Worm (Caenorhabditis elegans) whole organism, young adult: ENCODE data around the gene K05F1.13.

Experiments used
- F23B12.7 ChIP-seq: sonication (generic microtip); optimal IDR thresholded peaks from 2 replicates; lab custom pipeline; 2017; ENCODE audit warnings: missing genetic modification characterization, mild to moderate bottlenecking, missing compliant biosample characterization, antibody characterized with exemption, moderate library complexity; ENCODE audit not compliant: insufficient read depth
- F52B5.7 ChIP-seq: sonication (generic microtip); optimal IDR thresholded peaks from 2 replicates; lab custom pipeline; 2016; ENCODE audit warnings: mild to moderate bottlenecking, missing genetic modification characterization, missing compliant biosample characterization
- F55B11.4 ChIP-seq: sonication (generic microtip); optimal IDR thresholded peaks from 2 replicates; lab custom pipeline; 2016; ENCODE audit warnings: missing compliant biosample characterization, missing genetic modification characterization, borderline replicate concordance; ENCODE audit not compliant: insufficient read depth
- K11D2.4 ChIP-seq: fragments of 200-800 bp; sonication (Bioruptor generic); IDR thresholded peaks from 2 replicates; pipeline ENCODE4 v1.3.6; 2022; ENCODE audit warnings: missing genetic modification reagents, missing genetic modification characterization, missing compliant biosample characterization
- Y53G8AR.9 ChIP-seq: fragments of 200-800 bp; sonication (Bioruptor generic); conservative IDR thresholded peaks from 2 replicates; pipeline ENCODE4 v1.3.6; 2022; ENCODE audit warnings: missing genetic modification reagents, missing genetic modification characterization, missing compliant biosample characterization
- Y67H2A.10 ChIP-seq: fragments of 200-800 bp; sonication (Bioruptor generic); conservative IDR thresholded peaks from 2 replicates; pipeline ENCODE4 v1.3.6; 2022; ENCODE audit warnings: missing genetic modification reagents, missing genetic modification characterization, missing compliant biosample characterization
- aptf-2 ChIP-seq: fragments of 200-800 bp; sonication (Bioruptor generic); conservative IDR thresholded peaks from 2 replicates; pipeline ENCODE4 v1.3.6; 2022; ENCODE audit warnings: missing genetic modification reagents, missing genetic modification characterization, missing compliant biosample characterization
- athp-1 ChIP-seq: sonication (generic microtip); optimal IDR thresholded peaks from 2 replicates; lab custom pipeline; 2017; ENCODE audit warnings: mild to moderate bottlenecking, missing genetic modification characterization, missing compliant biosample characterization
- attf-6 ChIP-seq: fragments of 200-800 bp; sonication (Bioruptor generic); IDR thresholded peaks from 2 replicates; pipeline ENCODE4 v1.3.6; 2022; ENCODE audit warnings: missing genetic modification reagents, missing genetic modification characterization, missing compliant biosample characterization
- bed-1 ChIP-seq: fragments of 200-800 bp; sonication (Bioruptor generic); IDR thresholded peaks from 2 replicates; pipeline ENCODE4 v1.3.6; 2022; ENCODE audit warnings: missing genetic modification reagents, missing genetic modification characterization, missing compliant biosample characterization
- ceh-79 ChIP-seq: sonication (generic microtip); optimal IDR thresholded peaks from 2 replicates; lab custom pipeline; 2017; ENCODE audit warnings: mild to moderate bottlenecking, missing genetic modification characterization, missing compliant biosample characterization
- ceh-91 ChIP-seq: fragments of 200-800 bp; sonication (Bioruptor generic); IDR thresholded peaks from 2 replicates; pipeline ENCODE4 v1.3.6; 2022; ENCODE audit warnings: missing genetic modification reagents, missing genetic modification characterization, missing compliant biosample characterization
- dox-1 ChIP-seq: fragments of 200-800 bp; sonication (Bioruptor generic); IDR thresholded peaks from 2 replicates; pipeline ENCODE4 v1.3.6; 2022; ENCODE audit warnings: missing genetic modification reagents, missing genetic modification characterization, missing compliant biosample characterization
- efl-1 ChIP-seq: fragments of 150-350 bp; optimal IDR thresholded peaks from 2 replicates; lab custom pipeline; 2014; ENCODE audit warnings: missing biosample characterization, missing genetic modification reagents, missing genetic modification characterization
- egrh-3 ChIP-seq: fragments of 200-800 bp; sonication (Bioruptor generic); IDR thresholded peaks from 2 replicates; pipeline ENCODE4 v1.3.6; 2022; ENCODE audit warnings: missing genetic modification reagents, missing genetic modification characterization, missing compliant biosample characterization
- ets-4 ChIP-seq: fragments of 200-800 bp; sonication (Bioruptor generic); optimal IDR thresholded peaks from 2 replicates; lab custom pipeline; 2018; ENCODE audit warnings: mild to moderate bottlenecking, missing genetic modification characterization, missing compliant biosample characterization
- fkh-3 ChIP-seq: sonication (generic microtip); optimal IDR thresholded peaks from 2 replicates; lab custom pipeline; 2016; ENCODE audit warnings: mild to moderate bottlenecking, missing genetic modification characterization, missing compliant biosample characterization
- him-1 ChIP-seq: sonication (generic microtip); optimal IDR thresholded peaks from 2 replicates; lab custom pipeline; 2016; ENCODE audit warnings: missing genotype, missing genetic modification reagents, missing genetic modification characterization, missing compliant biosample characterization
- lag-1 ChIP-seq: fragments of 200-800 bp; sonication (Bioruptor generic); IDR thresholded peaks from 2 replicates; pipeline ENCODE4 v1.3.6; 2022; ENCODE audit warnings: missing genetic modification reagents, missing genetic modification characterization, missing compliant biosample characterization
- let-526 ChIP-seq: fragments of 200-800 bp; sonication (Bioruptor generic); IDR thresholded peaks from 2 replicates; pipeline ENCODE4 v1.3.6; 2022; ENCODE audit warnings: missing genetic modification reagents, missing genetic modification characterization, missing compliant biosample characterization
- let-607 ChIP-seq, 2 experiments: fragments of 200-800 bp in 1 of 2; sonication (Bioruptor generic) in 1 of 2; sonication (generic microtip) in 1 of 2; optimal IDR thresholded peaks; 2 replicates each; lab custom pipeline; 2016 to 2018; ENCODE audit warnings: mild to moderate bottlenecking in 2 of 2, missing compliant biosample characterization in 2 of 2, missing genetic modification characterization in 2 of 2, moderate library complexity in 2 of 2, missing genotype in 1 of 2
- lin-54 ChIP-seq: fragments of 200-800 bp; sonication (Bioruptor generic); optimal IDR thresholded peaks from 2 replicates; lab custom pipeline; 2018; ENCODE audit warnings: mild to moderate bottlenecking, missing genetic modification characterization, missing compliant biosample characterization
- lir-1 ChIP-seq: fragments of 200-800 bp; sonication (Bioruptor generic); conservative IDR thresholded peaks from 2 replicates; pipeline ENCODE4 v1.3.6; 2022; ENCODE audit warnings: missing genetic modification reagents, missing genetic modification characterization, missing compliant biosample characterization
- madf-6 ChIP-seq: fragments of 200-800 bp; sonication (Bioruptor generic); IDR thresholded peaks from 2 replicates; pipeline ENCODE4 v1.3.6; 2022; ENCODE audit warnings: missing genetic modification reagents, missing genetic modification characterization, missing compliant biosample characterization
- madf-8 ChIP-seq: fragments of 200-800 bp; sonication (Bioruptor generic); conservative IDR thresholded peaks from 2 replicates; pipeline ENCODE4 v1.3.6; 2022; ENCODE audit warnings: missing genetic modification reagents, missing genetic modification characterization, missing compliant biosample characterization
- mxl-1 ChIP-seq: sonication (generic microtip); optimal IDR thresholded peaks from 2 replicates; lab custom pipeline; 2016; ENCODE audit warnings: missing genetic modification characterization, missing compliant biosample characterization
- nfyb-1 ChIP-seq: fragments of 200-800 bp; sonication (Bioruptor generic); IDR thresholded peaks from 2 replicates; pipeline ENCODE4 v1.3.6; 2022; ENCODE audit warnings: missing genetic modification reagents, missing genetic modification characterization, missing compliant biosample characterization
- nhr-120 ChIP-seq: fragments of 200-800 bp; sonication (Bioruptor generic); IDR thresholded peaks from 2 replicates; pipeline ENCODE4 v1.3.6; 2022; ENCODE audit warnings: missing genetic modification characterization, missing compliant biosample characterization
- nhr-80 ChIP-seq: sonication (generic microtip); optimal IDR thresholded peaks from 2 replicates; lab custom pipeline; 2016; ENCODE audit warnings: missing genetic modification characterization, missing compliant biosample characterization
- repo-1 ChIP-seq: sonication (generic microtip); optimal IDR thresholded peaks from 2 replicates; lab custom pipeline; 2017; ENCODE audit warnings: mild to moderate bottlenecking, missing genetic modification characterization, missing compliant biosample characterization
- snpc-1.3 ChIP-seq: sonication (generic microtip); optimal IDR thresholded peaks from 2 replicates; lab custom pipeline; 2017; ENCODE audit warnings: missing genetic modification characterization, mild to moderate bottlenecking, missing compliant biosample characterization, antibody characterized with exemption, moderate library complexity, missing genotype, missing genetic modification reagents; ENCODE audit not compliant: insufficient read depth
- snpc-4 ChIP-seq, 5 experiments: fragments of 150-350 bp in 1 of 5; sonication (generic microtip) in 4 of 5; optimal IDR thresholded peaks; 2 replicates each; lab custom pipeline; 2014 to 2018; ENCODE audit warnings: missing genetic modification characterization in 5 of 5, missing biosample characterization in 3 of 5, antibody characterized with exemption in 2 of 5, mild to moderate bottlenecking in 2 of 5, missing compliant biosample characterization in 2 of 5, missing genotype in 2 of 5, moderate library complexity in 2 of 5, missing genetic modification reagents in 1 of 5
- sptf-2 ChIP-seq: fragments of 200-800 bp; sonication (Bioruptor generic); optimal IDR thresholded peaks from 2 replicates; lab custom pipeline; 2018; ENCODE audit warnings: mild to moderate bottlenecking, missing genetic modification characterization, missing compliant biosample characterization
- zfh-2 ChIP-seq: fragments of 200-800 bp; sonication (Bioruptor generic); conservative IDR thresholded peaks from 2 replicates; pipeline ENCODE4 v1.3.6; 2022; ENCODE audit warnings: missing genetic modification reagents, missing genetic modification characterization, missing compliant biosample characterization
- ztf-25 ChIP-seq: fragments of 200-800 bp; sonication (Bioruptor generic); IDR thresholded peaks from 2 replicates; pipeline ENCODE4 v1.3.6; 2022; ENCODE audit warnings: missing genetic modification reagents, missing genetic modification characterization, missing compliant biosample characterization
- ztf-28 ChIP-seq: fragments of 200-800 bp; sonication (Bioruptor generic); IDR thresholded peaks from 2 replicates; pipeline ENCODE4 v1.3.6; 2022; ENCODE audit warnings: missing genetic modification reagents, missing genetic modification characterization, missing compliant biosample characterization

Gene K05F1.13

ce11 chrII:5827364-5827763, 38.4 kb downstream of the K05F1.13 start, which contains the start of gene tbc-2:
TSS of gene tbc-2 (minus strand) at chrII:5827443.
- TF ChIP-seq ztf-25 (GFP tag; lab: Robert Waterston, UW) (no peak), him-1 (tag; lab: Kevin White, UChicago) (no peak), egrh-3 (GFP tag; lab: Robert Waterston, UW) (no peak), dox-1 (GFP tag; lab: Robert Waterston, UW) (no peak), let-607 (tag; optimal IDR thresholded peaks at IDR 0.05; lab: Kevin White, UChicago) (no peak), lin-54 (GFP tag; lab: Kevin White, UChicago) (no peak), lir-1 (GFP tag; lab: Robert Waterston, UW) (no peak), Y67H2A.10 (GFP tag; lab: Robert Waterston, UW) (no peak), snpc-1.3 (tag; lab: Kevin White, UChicago) (no peak), attf-6 (GFP tag; lab: Robert Waterston, UW) (no peak), sptf-2 (no peak), ets-4 (GFP tag; lab: Kevin White, UChicago) (no peak), ceh-79 (no peak), nhr-120 (GFP tag; lab: Robert Waterston, UW) (no peak), F55B11.4 (tag; lab: Kevin White, UChicago) (no peak)

- TF ChIP-seq F52B5.7 (tag; lab: Kevin White, UChicago) (no peak), ztf-28 (GFP tag; lab: Robert Waterston, UW) (no peak), madf-8 (no peak), aptf-2 (GFP tag; lab: Robert Waterston, UW) (no peak), bed-1 (no peak)
Observed at ce11 chrII:5828486-5828885, 39.6 kb downstream of the K05F1.13 start, which contains the start of gene ZK1248.11. TSS of gene ZK1248.11 (minus strand) at chrII:5828586.

ce11 chrII:5829940-5830424, 41.1 kb downstream of the K05F1.13 start, which contains the start of gene col-74:
TSS of gene col-74 (plus strand) at chrII:5830374.
- TF ChIP-seq Y53G8AR.9 (GFP tag; lab: Robert Waterston, UW) (0 out of 2 replicates have a peak, but pooled peaks have one; percentile 8), nhr-80 (peak; percentile 52), dox-1 (GFP tag; lab: Robert Waterston, UW) (peak; percentile 23; the same call in 1 of the 2 replicates), fkh-3 (tag; lab: Kevin White, UChicago) (no peak), nfyb-1 (GFP tag; lab: Robert Waterston, UW) (0 out of 2 replicates have a peak, but pooled peaks have one; percentile 23)
- TF ChIP-seq, all 124 proteins: peak for 4

ce11 chrII:5831373-5831772, 42.5 kb downstream of the K05F1.13 start:
- TF ChIP-seq efl-1 (GFP tag; lab: Kevin White, UChicago) (no peak), mxl-1 (tag; lab: Kevin White, UChicago) (no peak), repo-1 (tag; lab: Kevin White, UChicago) (no peak), zfh-2 (GFP tag; lab: Robert Waterston, UW) (peak; percentile 82), egrh-3 (GFP tag; lab: Robert Waterston, UW) (peak; percentile 57; the same call in 1 of the 2 replicates), madf-6 (GFP tag; lab: Robert Waterston, UW) (no peak)

- TF ChIP-seq let-526 (GFP tag; lab: Robert Waterston, UW) (no peak), K11D2.4 (GFP tag; lab: Robert Waterston, UW) (no peak), lag-1 (GFP tag; lab: Robert Waterston, UW) (no peak), sptf-2 (no peak), F23B12.7 (tag; lab: Kevin White, UChicago) (no peak), snpc-4 (GFP tag; optimal IDR thresholded peaks at IDR 0.05; lab: Kevin White, UChicago) (no peak), snpc-4 (tag; optimal IDR thresholded peaks at IDR 0.05; lab: Kevin White, UChicago) (no peak), athp-1 (tag; lab: Kevin White, UChicago) (no peak), ceh-91 (GFP tag; lab: Robert Waterston, UW) (no peak), fkh-3 (tag; lab: Kevin White, UChicago) (no peak)
- TF ChIP-seq, all 124 proteins: peak for 0
Observed at ce11 chrII:5833136-5833535, 44.2 kb downstream of the K05F1.13 start, which contains the start of gene gtap-1. TSS of gene gtap-1 (minus strand) at chrII:5833236.
